Fruit fly (Drosophila melanogaster) whole organism, embryonic: ENCODE data around the gene CG2321.
A peak's percentile ranks its signal among the peaks of the same experiment; 100 is the strongest.

Source experiments
- Antp ChIP-seq: fragments of 200-800 bp; sonication (Bioruptor generic); optimal IDR thresholded peaks from 3 replicates; lab custom pipeline; 2016; ENCODE audit warnings: missing biosample characterization, missing genetic modification characterization
- Asciz ChIP-seq: fragments of 200-800 bp; sonication (Bioruptor generic); optimal IDR thresholded peaks from 2 replicates; lab custom pipeline; 2017; ENCODE audit warnings: missing biosample characterization, mild to moderate bottlenecking, missing genetic modification characterization, missing genetic modification reagents
- CG10274 ChIP-seq: fragments of 200-800 bp; sonication (Bioruptor generic); optimal IDR thresholded peaks from 3 replicates; lab custom pipeline; 2017; ENCODE audit warnings: missing biosample characterization, mild to moderate bottlenecking, missing genetic modification characterization
- CG11247 ChIP-seq: fragments of 200-800 bp; sonication (Bioruptor generic); IDR thresholded peaks from 2 replicates; pipeline ENCODE4 v1.3.6; 2022; ENCODE audit warnings: missing biosample characterization, missing genetic modification characterization
- CG12155 ChIP-seq: fragments of 200-800 bp; sonication (Bioruptor generic); optimal IDR thresholded peaks from 3 replicates; lab custom pipeline; 2016; ENCODE audit warnings: missing biosample characterization, missing genetic modification characterization
- CG12659 ChIP-seq: fragments of 200-800 bp; sonication (Bioruptor generic); optimal IDR thresholded peaks from 3 replicates; lab custom pipeline; 2017; ENCODE audit warnings: mild to moderate bottlenecking, missing biosample characterization, missing genetic modification reagents, missing genetic modification characterization
- CG13296 ChIP-seq: fragments of 200-800 bp; sonication (Bioruptor generic); optimal IDR thresholded peaks from 3 replicates; lab custom pipeline; 2018; ENCODE audit warnings: missing biosample characterization, mild to moderate bottlenecking, missing genetic modification characterization
- CG13894 ChIP-seq: fragments of 200-800 bp; sonication (Bioruptor generic); optimal IDR thresholded peaks from 3 replicates; lab custom pipeline; 2018; ENCODE audit warnings: missing biosample characterization, mild to moderate bottlenecking, missing genetic modification characterization, moderate library complexity
- CG14965 ChIP-seq: fragments of 200-800 bp; sonication (Bioruptor generic); optimal IDR thresholded peaks from 2 replicates; lab custom pipeline; 2016; ENCODE audit warnings: missing biosample characterization, missing genetic modification characterization, borderline replicate concordance
- CG1792 ChIP-seq: fragments of 200-800 bp; sonication (Bioruptor generic); optimal IDR thresholded peaks from 2 replicates; lab custom pipeline; 2016; ENCODE audit warnings: missing biosample characterization, missing genetic modification characterization
- CG18011 ChIP-seq: fragments of 200-800 bp; sonication (Bioruptor generic); optimal IDR thresholded peaks from 2 replicates; lab custom pipeline; 2017; ENCODE audit warnings: missing biosample characterization, missing genetic modification characterization, mild to moderate bottlenecking, moderate library complexity, missing genotype
- CG18476 ChIP-seq: fragments of 200-800 bp; sonication (Bioruptor generic); optimal IDR thresholded peaks from 2 replicates; lab custom pipeline; 2016; ENCODE audit warnings: missing biosample characterization, mild to moderate bottlenecking, missing genetic modification characterization
- CG2678 ChIP-seq: fragments of 200-800 bp; sonication (Bioruptor generic); optimal IDR thresholded peaks from 3 replicates; lab custom pipeline; 2019; ENCODE audit warnings: missing biosample characterization, mild to moderate bottlenecking, missing genetic modification characterization, moderate library complexity
- CG2889 ChIP-seq: fragments of 200-800 bp; sonication (Bioruptor generic); IDR thresholded peaks from 3 replicates; pipeline ENCODE4 v1.3.6; 2022; ENCODE audit warnings: missing biosample characterization, missing genetic modification characterization
- CG30431 ChIP-seq: fragments of 200-800 bp; sonication (Bioruptor generic); optimal IDR thresholded peaks from 2 replicates; lab custom pipeline; 2017; ENCODE audit warnings: missing biosample characterization, missing genetic modification characterization
- CG4404 ChIP-seq: fragments of 200-800 bp; sonication (Bioruptor generic); IDR thresholded peaks from 2 replicates; pipeline ENCODE4 v1.3.6; 2022; ENCODE audit warnings: missing biosample characterization, missing genetic modification characterization
- CG4424 ChIP-seq: fragments of 200-800 bp; sonication (Bioruptor generic); optimal IDR thresholded peaks from 3 replicates; lab custom pipeline; 2016; ENCODE audit warnings: missing biosample characterization, missing genetic modification characterization
- CG6689 ChIP-seq: fragments of 200-800 bp; sonication (Bioruptor generic); IDR thresholded peaks from 2 replicates; pipeline ENCODE4 v1.3.6; 2022; ENCODE audit warnings: missing biosample characterization, missing genetic modification characterization
- CG8478 ChIP-seq: fragments of >200 bp; optimal IDR thresholded peaks from 2 replicates; lab custom pipeline; 2018
- CG8765 ChIP-seq: fragments of 200-800 bp; sonication (Bioruptor generic); IDR thresholded peaks from 2 replicates; pipeline ENCODE4 v1.3.6; 2022; ENCODE audit warnings: missing biosample characterization, missing genetic modification characterization
- D19B ChIP-seq: fragments of 200-800 bp; sonication (Bioruptor generic); optimal IDR thresholded peaks from 2 replicates; lab custom pipeline; 2017; ENCODE audit warnings: missing biosample characterization, mild to moderate bottlenecking, missing genetic modification characterization
- Dip3 ChIP-seq: fragments of 200-800 bp; sonication (Bioruptor generic); optimal IDR thresholded peaks from 3 replicates; lab custom pipeline; 2016; ENCODE audit warnings: missing biosample characterization, missing genetic modification characterization
- Dp ChIP-seq: fragments of 200-800 bp; sonication (Bioruptor generic); optimal IDR thresholded peaks from 2 replicates; lab custom pipeline; 2018; ENCODE audit warnings: missing biosample characterization, mild to moderate bottlenecking, missing genetic modification characterization, moderate library complexity
- Hand ChIP-seq: fragments of 200-800 bp; sonication (Bioruptor generic); optimal IDR thresholded peaks from 2 replicates; lab custom pipeline; 2017; ENCODE audit warnings: mild to moderate bottlenecking, missing biosample characterization, missing genetic modification reagents, missing genetic modification characterization
- MBD-R2 ChIP-seq: fragments of 200-800 bp; sonication (Bioruptor generic); IDR thresholded peaks from 2 replicates; pipeline ENCODE4 v1.3.6; 2022; ENCODE audit warnings: missing biosample characterization, missing genetic modification characterization
- NC2β ChIP-seq: fragments of 200-800 bp; sonication (Bioruptor generic); optimal IDR thresholded peaks from 2 replicates; lab custom pipeline; 2016; ENCODE audit warnings: missing biosample characterization, missing genetic modification characterization
- Opbp ChIP-seq: fragments of 200-800 bp; sonication (Bioruptor generic); IDR thresholded peaks from 3 replicates; pipeline ENCODE4 v1.3.6; 2022; ENCODE audit warnings: missing biosample characterization, missing genetic modification characterization; ENCODE audit not compliant: partially characterized antibody
- Ravus ChIP-seq: fragments of 200-800 bp; sonication (Bioruptor generic); IDR thresholded peaks from 2 replicates; pipeline ENCODE4 v1.3.6; 2022; ENCODE audit warnings: missing biosample characterization, missing genetic modification characterization
- Rfx ChIP-seq: fragments of 200-800 bp; sonication (Bioruptor generic); IDR thresholded peaks from 2 replicates; pipeline ENCODE4 v1.3.6; 2022; ENCODE audit warnings: missing biosample characterization, missing genetic modification characterization
- Scr ChIP-seq: fragments of 200-800 bp; sonication (Bioruptor generic); IDR thresholded peaks from 2 replicates; pipeline ENCODE4 v1.3.6; 2022; ENCODE audit warnings: missing biosample characterization, missing genetic modification characterization; ENCODE audit not compliant: partially characterized antibody
- Sry-β ChIP-seq: fragments of 200-800 bp; sonication (Bioruptor generic); optimal IDR thresholded peaks from 2 replicates; lab custom pipeline; 2018; ENCODE audit warnings: missing biosample characterization, mild to moderate bottlenecking, missing genetic modification characterization, moderate library complexity
- Stat92E ChIP-seq, 3 experiments: fragments of >200 bp in 2 of 3; fragments of 200-800 bp in 1 of 3; sonication (Bioruptor generic) in 1 of 3; optimal IDR thresholded peaks; 2 replicates each; lab custom pipeline; 2017 to 2019; ENCODE audit warnings: missing biosample characterization in 3 of 3, missing genetic modification characterization in 3 of 3, mild to moderate bottlenecking in 1 of 3, moderate library complexity in 1 of 3
- aop ChIP-seq: fragments of 200-800 bp; sonication (Bioruptor generic); IDR thresholded peaks from 2 replicates; pipeline ENCODE4 v1.3.6; 2022; ENCODE audit warnings: missing biosample characterization, missing genetic modification characterization
- crol ChIP-seq: fragments of 200-800 bp; sonication (Bioruptor generic); IDR thresholded peaks from 2 replicates; pipeline ENCODE4 v1.3.6; 2022; ENCODE audit warnings: missing biosample characterization, missing genetic modification characterization
- da ChIP-seq: fragments of 200-800 bp; sonication (Bioruptor generic); optimal IDR thresholded peaks from 2 replicates; lab custom pipeline; 2016; ENCODE audit warnings: missing biosample characterization, missing genetic modification characterization
- eyg ChIP-seq: fragments of 200-800 bp; sonication (Bioruptor generic); optimal IDR thresholded peaks from 3 replicates; lab custom pipeline; 2016; ENCODE audit warnings: missing biosample characterization, missing genetic modification characterization
- gsb-n ChIP-seq: fragments of 200-800 bp; sonication (Bioruptor generic); optimal IDR thresholded peaks from 3 replicates; lab custom pipeline; 2018; ENCODE audit warnings: missing biosample characterization, mild to moderate bottlenecking, missing genetic modification characterization
- hbn ChIP-seq: fragments of 200-800 bp; sonication (Bioruptor generic); IDR thresholded peaks from 2 replicates; pipeline ENCODE4 v1.3.6; 2022; ENCODE audit warnings: missing biosample characterization, missing genetic modification characterization; ENCODE audit not compliant: partially characterized antibody
- jigr1 ChIP-seq: fragments of 200-800 bp; sonication (Bioruptor generic); IDR thresholded peaks from 3 replicates; pipeline ENCODE4 v1.3.6; 2022; ENCODE audit warnings: missing biosample characterization, missing genetic modification characterization
- kah ChIP-seq: fragments of 200-800 bp; sonication (Bioruptor generic); optimal IDR thresholded peaks from 2 replicates; lab custom pipeline; 2018; ENCODE audit warnings: missing biosample characterization, mild to moderate bottlenecking, missing genetic modification characterization
- kay ChIP-seq: fragments of 200-800 bp; sonication (Bioruptor generic); optimal IDR thresholded peaks from 2 replicates; lab custom pipeline; 2016; ENCODE audit warnings: missing biosample characterization, missing genetic modification characterization
- klu ChIP-seq: fragments of 200-800 bp; sonication (Bioruptor generic); IDR thresholded peaks from 2 replicates; pipeline ENCODE4 v1.3.6; 2022; ENCODE audit warnings: missing biosample characterization, missing genetic modification characterization
- lov ChIP-seq, 2 experiments: fragments of 200-800 bp in 1 of 2; fragments of >200 bp in 1 of 2; sonication (Bioruptor generic) in 1 of 2; IDR thresholded peaks in 1 of 2; optimal IDR thresholded peaks in 1 of 2; 2 replicates in 1 of 2; 3 replicates in 1 of 2; pipeline versions ENCODE4 v1.3.6 to Lab custom; 2017 to 2022; ENCODE audit warnings: missing biosample characterization in 1 of 2, missing genetic modification characterization in 1 of 2
- peb ChIP-seq: fragments of 200-800 bp; sonication (Bioruptor generic); IDR thresholded peaks from 2 replicates; pipeline ENCODE4 v1.3.6; 2022; ENCODE audit warnings: missing biosample characterization, missing genetic modification characterization
- scrt ChIP-seq: fragments of 200-800 bp; sonication (Bioruptor generic); optimal IDR thresholded peaks from 2 replicates; lab custom pipeline; 2018; ENCODE audit warnings: missing biosample characterization, mild to moderate bottlenecking, missing genetic modification characterization, moderate library complexity
- sens ChIP-seq: fragments of 200-800 bp; sonication (Bioruptor generic); peaks from one replicate; lab custom pipeline; 2016; ENCODE audit warnings: missing biosample characterization, missing genetic modification characterization
- sisA ChIP-seq: fragments of 200-800 bp; sonication (Bioruptor generic); IDR thresholded peaks from 2 replicates; pipeline ENCODE4 v1.3.6; 2022; ENCODE audit warnings: missing biosample characterization, missing genetic modification characterization
- sob ChIP-seq: fragments of 200-800 bp; sonication (Bioruptor generic); IDR thresholded peaks from 2 replicates; pipeline ENCODE4 v1.3.6; 2022; ENCODE audit warnings: missing biosample characterization, missing genetic modification characterization
- stc ChIP-seq: fragments of 200-800 bp; sonication (Bioruptor generic); IDR thresholded peaks from 2 replicates; pipeline ENCODE4 v1.3.6; 2022; ENCODE audit warnings: missing biosample characterization, missing genetic modification characterization
- stwl ChIP-seq: fragments of 200-800 bp; sonication (Bioruptor generic); optimal IDR thresholded peaks from 3 replicates; lab custom pipeline; 2018; ENCODE audit warnings: missing biosample characterization, mild to moderate bottlenecking, missing genetic modification characterization, moderate library complexity
- tll ChIP-seq, 2 experiments: fragments of 200-800 bp in 1 of 2; fragments of >200 bp in 1 of 2; sonication (Bioruptor generic) in 1 of 2; optimal IDR thresholded peaks; 2 replicates each; lab custom pipeline; 2017 to 2019; ENCODE audit warnings: missing biosample characterization in 2 of 2, missing genetic modification characterization in 2 of 2, mild to moderate bottlenecking in 1 of 2, moderate library complexity in 1 of 2
- z ChIP-seq: fragments of 200-800 bp; sonication (Bioruptor generic); IDR thresholded peaks from 3 replicates; pipeline ENCODE4 v1.3.6; 2022; ENCODE audit warnings: missing biosample characterization, missing genetic modification characterization

CG2321 gene

DNA sequence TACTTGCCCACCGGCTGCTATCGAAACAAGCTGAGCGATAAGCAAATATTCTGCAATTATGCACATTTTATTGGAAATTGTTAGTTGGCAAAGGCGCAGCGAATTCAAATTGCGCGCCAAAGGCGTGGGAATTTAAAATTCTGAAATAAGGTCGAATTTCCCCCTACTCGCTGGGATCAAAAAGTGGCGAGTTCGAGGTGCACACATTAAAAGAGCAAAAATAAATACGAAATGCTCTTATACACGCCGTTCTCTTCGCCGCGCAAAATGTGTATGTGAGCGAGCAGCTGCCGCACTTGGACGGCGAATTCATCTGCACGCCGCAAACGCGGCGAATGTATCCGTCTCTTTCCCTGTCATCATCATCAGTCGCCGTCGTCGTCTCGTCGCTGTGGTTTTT, 31.9 kb downstream of the CG2321 start:
- TF ChIP-seq da (GFP tag; lab: Kevin White, UChicago) (no peak), CG13296 (GFP tag; lab: Kevin White, UChicago) (no peak), Hand (GFP tag; lab: Kevin White, UChicago) (no peak), CG2678 (tag; lab: Kevin White, UChicago) (no peak), CG1792 (no peak), peb (no peak), Dp (peak; percentile 81), gsb-n (tag; lab: Kevin White, UChicago) (no peak), crol (no peak), sens (GFP tag; lab: Kevin White, UChicago) (peak; percentile 35), stwl (tag; lab: Kevin White, UChicago) (peak; percentile 50), scrt (GFP tag; lab: Kevin White, UChicago) (no peak), CG6689 (GFP tag; lab: Robert Waterston, UW) (no peak), D19B (GFP tag; lab: Kevin White, UChicago) (no peak), NC2β (GFP tag; lab: Kevin White, UChicago) (no peak), Opbp (GFP tag; lab: Robert Waterston, UW) (no peak), CG2889 (GFP tag; lab: Robert Waterston, UW) (no peak), MBD-R2 (GFP tag; lab: Robert Waterston, UW) (no peak), Rfx (GFP tag; lab: Robert Waterston, UW) (0 out of 2 replicates have a peak, but pooled peaks have one; percentile 16), kah (GFP tag; lab: Kevin White, UChicago) (no peak), Sry-β (no peak), CG8478 (no peak), CG12155 (GFP tag; lab: Kevin White, UChicago) (peak; percentile 98), CG10274 (no peak), eyg (GFP tag; lab: Kevin White, UChicago) (no peak), Asciz (GFP tag; lab: Kevin White, UChicago) (no peak), klu (no peak), hbn (GFP tag; lab: Robert Waterston, UW) (peak; percentile 33; the same call in 1 of the 2 replicates), CG11247 (GFP tag; lab: Robert Waterston, UW) (no peak), Antp (GFP tag; lab: Kevin White, UChicago) (no peak), CG4404 (GFP tag; lab: Robert Waterston, UW) (no peak), CG12659 (GFP tag; lab: Kevin White, UChicago) (no peak), Stat92E (GFP tag; optimal IDR thresholded peaks at IDR 0.05; lab: Kevin White, UChicago) (peak in 1 of 3 experiments; percentile 33), jigr1 (GFP tag; lab: Robert Waterston, UW) (no peak), Dip3 (GFP tag; lab: Kevin White, UChicago) (no peak), aop (no peak), CG13894 (no peak), CG30431 (GFP tag; lab: Kevin White, UChicago) (no peak), CG18476 (GFP tag; lab: Kevin White, UChicago) (no peak), tll (GFP tag; optimal IDR thresholded peaks at IDR 0.05; lab: Kevin White, UChicago) (no peak), CG18011 (no peak), CG14965 (no peak), kay (GFP tag; lab: Kevin White, UChicago) (no peak), sisA (no peak), sob (GFP tag; lab: Robert Waterston, UW) (no peak), Ravus (GFP tag; lab: Robert Waterston, UW) (no peak), lov (optimal IDR thresholded peaks at IDR 0.05; lab: Kevin White, UChicago) (no peak), lov (GFP tag; IDR thresholded peaks at IDR 0.05; lab: Robert Waterston, UW) (no peak), CG8765 (GFP tag; lab: Robert Waterston, UW) (no peak), CG4424 (GFP tag; lab: Kevin White, UChicago) (no peak), z (GFP tag; lab: Robert Waterston, UW) (no peak), Scr (GFP tag; lab: Robert Waterston, UW) (no peak), stc (no peak)
